Fruit fly (Drosophila melanogaster): Measurements from ENCODE around the gene CG15239.

dm6 chrX:3867782-3868181, 16.2 kb upstream of the CG15239 start:
- TF ChIP-seq CG9948 (tag; optimal IDR thresholded peaks at IDR 0.05) (no peak), CG8301 (tag; optimal IDR thresholded peaks at IDR 0.05) (no peak), Snoo (tag; optimal IDR thresholded peaks at IDR 0.05) (no peak), gl (tag; optimal IDR thresholded peaks at IDR 0.05) (no peak), Pif1A (GFP tag; optimal IDR thresholded peaks at IDR 0.05) (no peak), CG13204 (GFP tag; optimal IDR thresholded peaks at IDR 0.05) (no peak), CG4496 (GFP tag; IDR thresholded peaks at IDR 0.05) (no peak), EcR (GFP tag; optimal IDR thresholded peaks at IDR 0.05) (no peak), Pif1B (GFP tag; optimal IDR thresholded peaks at IDR 0.05) (no peak), CG14655 (GFP tag; optimal IDR thresholded peaks at IDR 0.05) (no peak), CG10348 (GFP tag; IDR thresholded peaks at IDR 0.05) (no peak), rn (GFP tag; IDR thresholded peaks at IDR 0.05) (no peak)

Measured in whole organism, pupa.